Worm (Caenorhabditis elegans) whole organism, L1 larva: ENCODE data around the gene EGAP5.1.
A peak's percentile ranks its signal among the peaks of the same experiment; 100 is the strongest.

Experiments
- C16A3.4 ChIP-seq: fragments of 150-350 bp; optimal IDR thresholded peaks from 2 replicates; lab custom pipeline; 2014; ENCODE audit warnings: missing biosample characterization, missing genetic modification characterization
- C34B4.2 ChIP-seq: sonication (generic microtip); optimal IDR thresholded peaks from 2 replicates; lab custom pipeline; 2017; ENCODE audit warnings: mild to moderate bottlenecking, missing genetic modification characterization, missing compliant biosample characterization
- ama-1 ChIP-seq: fragments of 150-350 bp; optimal IDR thresholded peaks from 2 replicates; lab custom pipeline; 2014
- blmp-1 ChIP-seq: fragments of 150-350 bp; optimal IDR thresholded peaks from 2 replicates; lab custom pipeline; 2014; ENCODE audit warnings: missing biosample characterization, missing genetic modification characterization
- ceh-82 ChIP-seq, 3 experiments: fragments of 150-350 bp in 1 of 3; sonication (generic microtip) in 2 of 3; optimal IDR thresholded peaks; 2 replicates each; lab custom pipeline; 2014 to 2017; ENCODE audit warnings: missing biosample characterization in 3 of 3, missing genetic modification characterization in 3 of 3
- dpl-1 ChIP-seq, 3 experiments: fragments of 150-350 bp in 2 of 3; sonication (generic microtip) in 1 of 3; optimal IDR thresholded peaks; 2 replicates each; lab custom pipeline; 2014 to 2017; ENCODE audit warnings: missing biosample characterization in 3 of 3, missing genetic modification characterization in 3 of 3, missing genetic modification reagents in 3 of 3
- efl-1 ChIP-seq, 4 experiments: fragments of 150-350 bp; optimal IDR thresholded peaks in 3 of 4; peaks in 1 of 4; 1 replicate in 1 of 4; 2 replicates in 3 of 4; lab custom pipeline; 2014; ENCODE audit warnings: missing biosample characterization in 2 of 4, missing genetic modification characterization in 2 of 4, missing genetic modification reagents in 2 of 4
- egl-13 ChIP-seq: sonication (generic microtip); optimal IDR thresholded peaks from 2 replicates; lab custom pipeline; 2016; ENCODE audit warnings: missing genotype, missing genetic modification reagents, missing genetic modification characterization, missing compliant biosample characterization
- egl-27 ChIP-seq, 2 experiments: fragments of 150-350 bp in 1 of 2; sonication (generic microtip); optimal IDR thresholded peaks; 3 replicates each; lab custom pipeline; 2017 to 2018; ENCODE audit warnings: missing biosample characterization in 2 of 2, missing genetic modification characterization in 2 of 2, missing genetic modification reagents in 2 of 2
- elt-2 ChIP-seq: sonication (generic microtip); optimal IDR thresholded peaks from 2 replicates; lab custom pipeline; 2016; ENCODE audit warnings: missing genetic modification characterization, mild to moderate bottlenecking, inconsistent platforms, missing compliant biosample characterization, missing genetic modification reagents
- elt-3 ChIP-seq, 6 experiments: fragments of 150-350 bp in 1 of 6; sonication (generic microtip); optimal IDR thresholded peaks; 2 replicates each; lab custom pipeline; 2017 to 2018; ENCODE audit warnings: missing biosample characterization in 6 of 6, missing genetic modification characterization in 6 of 6, inconsistent platforms in 1 of 6
- fkh-4 ChIP-seq: sonication (generic microtip); optimal IDR thresholded peaks from 2 replicates; lab custom pipeline; 2016; ENCODE audit warnings: missing compliant biosample characterization, missing genetic modification characterization, borderline replicate concordance
- fos-1 ChIP-seq: fragments of 150-350 bp; optimal IDR thresholded peaks from 2 replicates; lab custom pipeline; 2014; ENCODE audit warnings: missing biosample characterization, missing genetic modification characterization
- grh-1 ChIP-seq: fragments of 200-800 bp; sonication (Bioruptor generic); IDR thresholded peaks from 2 replicates; pipeline ENCODE4 v1.3.6; 2022; ENCODE audit warnings: missing genetic modification reagents, missing genetic modification characterization, missing compliant biosample characterization
- hlh-17 ChIP-seq: fragments of 200-800 bp; sonication (Bioruptor generic); optimal IDR thresholded peaks from 2 replicates; lab custom pipeline; 2018; ENCODE audit warnings: missing genetic modification characterization, mild to moderate bottlenecking, missing compliant biosample characterization, moderate library complexity, borderline replicate concordance
- hpl-2 ChIP-seq: fragments of 150-350 bp; optimal IDR thresholded peaks from 2 replicates; lab custom pipeline; 2014; ENCODE audit warnings: missing biosample characterization, missing genetic modification reagents, missing genetic modification characterization
- irx-1 ChIP-seq: sonication (generic microtip); optimal IDR thresholded peaks from 2 replicates; lab custom pipeline; 2016; ENCODE audit warnings: missing genetic modification characterization, missing compliant biosample characterization
- isw-1 ChIP-seq: fragments of 200-800 bp; sonication (Bioruptor generic); IDR thresholded peaks from 2 replicates; pipeline ENCODE4 v1.3.6; 2022; ENCODE audit warnings: missing genetic modification characterization, missing compliant biosample characterization
- lin-13 ChIP-seq: fragments of 150-350 bp; optimal IDR thresholded peaks from 2 replicates; lab custom pipeline; 2014; ENCODE audit warnings: missing biosample characterization, missing genetic modification reagents, missing genetic modification characterization
- lin-14 ChIP-seq: fragments of 200-800 bp; sonication (Bioruptor generic); optimal IDR thresholded peaks from 2 replicates; lab custom pipeline; 2018; ENCODE audit warnings: mild to moderate bottlenecking, missing genetic modification characterization, moderate library complexity, missing compliant biosample characterization
- lin-35 ChIP-seq, 2 experiments: fragments of 150-350 bp; optimal IDR thresholded peaks; 2 replicates each; lab custom pipeline; 2014; ENCODE audit warnings: missing biosample characterization in 2 of 2, missing genetic modification characterization in 2 of 2, missing genetic modification reagents in 2 of 2
- lin-39 ChIP-seq: fragments of 150-350 bp; optimal IDR thresholded peaks from 2 replicates; lab custom pipeline; 2014; ENCODE audit warnings: missing biosample characterization, missing genetic modification reagents, missing genetic modification characterization
- lir-3 ChIP-seq: sonication (generic microtip); optimal IDR thresholded peaks from 2 replicates; lab custom pipeline; 2016; ENCODE audit warnings: mild to moderate bottlenecking, missing genetic modification characterization, moderate library complexity, missing compliant biosample characterization; ENCODE audit not compliant: poor library complexity
- lsy-2 ChIP-seq, 2 experiments: fragments of 150-350 bp; optimal IDR thresholded peaks; 2 replicates each; lab custom pipeline; 2014; ENCODE audit warnings: missing biosample characterization in 2 of 2, missing genetic modification characterization in 2 of 2
- mab-9 ChIP-seq: fragments of 200-800 bp; sonication (Bioruptor generic); IDR thresholded peaks from 2 replicates; pipeline ENCODE4 v1.3.6; 2022; ENCODE audit warnings: missing genetic modification reagents, missing genetic modification characterization, missing compliant biosample characterization
- mdl-1 ChIP-seq, 2 experiments: fragments of 150-350 bp; optimal IDR thresholded peaks; 2 replicates each; lab custom pipeline; 2014 to 2017; ENCODE audit warnings: missing biosample characterization in 2 of 2, missing genetic modification characterization in 2 of 2, inconsistent platforms in 1 of 2
- mep-1 ChIP-seq: fragments of 150-350 bp; optimal IDR thresholded peaks from 2 replicates; lab custom pipeline; 2014; ENCODE audit warnings: missing biosample characterization, missing genetic modification characterization
- nhr-11 ChIP-seq: fragments of 150-350 bp; optimal IDR thresholded peaks from 2 replicates; lab custom pipeline; 2014; ENCODE audit warnings: missing biosample characterization, missing genetic modification characterization
- nhr-12 ChIP-seq: sonication (generic microtip); optimal IDR thresholded peaks from 2 replicates; lab custom pipeline; 2017; ENCODE audit warnings: missing biosample characterization, missing genetic modification characterization
- nhr-19 ChIP-seq: fragments of 200-800 bp; sonication (Bioruptor generic); conservative IDR thresholded peaks from 2 replicates; pipeline ENCODE4 v1.3.6; 2022; ENCODE audit warnings: missing genetic modification characterization, missing compliant biosample characterization
- nhr-20 ChIP-seq: sonication (generic microtip); optimal IDR thresholded peaks from 2 replicates; lab custom pipeline; 2016; ENCODE audit warnings: mild to moderate bottlenecking, missing genetic modification characterization, missing compliant biosample characterization
- nhr-28 ChIP-seq: fragments of 150-350 bp; optimal IDR thresholded peaks from 2 replicates; lab custom pipeline; 2014; ENCODE audit warnings: missing biosample characterization, missing genetic modification characterization
- nhr-76 ChIP-seq: sonication (generic microtip); optimal IDR thresholded peaks from 2 replicates; lab custom pipeline; 2017; ENCODE audit warnings: missing biosample characterization, missing genetic modification characterization
- nhr-77 ChIP-seq: fragments of 150-350 bp; optimal IDR thresholded peaks from 2 replicates; lab custom pipeline; 2014; ENCODE audit warnings: missing biosample characterization, missing genetic modification characterization
- nhr-85 ChIP-seq: sonication (generic microtip); peaks from one replicate; lab custom pipeline; 2016; ENCODE audit warnings: missing genetic modification characterization, inconsistent platforms, missing compliant biosample characterization
- nhr-90 ChIP-seq: sonication (generic microtip); optimal IDR thresholded peaks from 2 replicates; lab custom pipeline; 2016; ENCODE audit warnings: mild to moderate bottlenecking, missing genetic modification characterization, missing compliant biosample characterization; ENCODE audit not compliant: poor library complexity
- pag-3 ChIP-seq: sonication (generic microtip); optimal IDR thresholded peaks from 2 replicates; lab custom pipeline; 2017; ENCODE audit warnings: missing genetic modification characterization, mild to moderate bottlenecking, missing compliant biosample characterization, antibody characterized with exemption, borderline replicate concordance; ENCODE audit not compliant: insufficient read depth
- pax-3 ChIP-seq: fragments of 200-800 bp; sonication (Bioruptor generic); optimal IDR thresholded peaks from 2 replicates; lab custom pipeline; 2018; ENCODE audit warnings: mild to moderate bottlenecking, missing genetic modification characterization, moderate library complexity, missing compliant biosample characterization
- pqm-1 ChIP-seq: sonication (generic microtip); optimal IDR thresholded peaks from 3 replicates; lab custom pipeline; 2017; ENCODE audit warnings: missing biosample characterization, missing genetic modification characterization
- rnt-1 ChIP-seq: sonication (generic microtip); optimal IDR thresholded peaks from 2 replicates; lab custom pipeline; 2016; ENCODE audit warnings: mild to moderate bottlenecking, missing genetic modification characterization, moderate library complexity, missing compliant biosample characterization
- swsn-7 ChIP-seq: sonication (generic microtip); optimal IDR thresholded peaks from 2 replicates; lab custom pipeline; 2016; ENCODE audit warnings: missing genetic modification characterization, missing compliant biosample characterization
- tbx-2 ChIP-seq: sonication (generic microtip); optimal IDR thresholded peaks from 2 replicates; lab custom pipeline; 2016; ENCODE audit warnings: missing genetic modification characterization, missing compliant biosample characterization
- tlp-1 ChIP-seq: fragments of 150-350 bp; optimal IDR thresholded peaks from 2 replicates; lab custom pipeline; 2014; ENCODE audit warnings: missing biosample characterization, missing genetic modification characterization
- unc-130 ChIP-seq: fragments of 150-350 bp; optimal IDR thresholded peaks from 2 replicates; lab custom pipeline; 2017; ENCODE audit warnings: missing biosample characterization, missing genetic modification characterization, inconsistent platforms
- unc-30 ChIP-seq: sonication (generic microtip); optimal IDR thresholded peaks from 2 replicates; lab custom pipeline; 2017; ENCODE audit warnings: missing biosample characterization, missing genetic modification characterization
- unc-86 ChIP-seq: sonication (generic microtip); optimal IDR thresholded peaks from 2 replicates; lab custom pipeline; 2016; ENCODE audit warnings: missing genetic modification characterization, missing compliant biosample characterization
- vab-15 ChIP-seq: sonication (generic microtip); optimal IDR thresholded peaks from 2 replicates; lab custom pipeline; 2017; ENCODE audit warnings: missing genotype, mild to moderate bottlenecking, missing genetic modification characterization, missing compliant biosample characterization
- zag-1 ChIP-seq: fragments of 150-350 bp; optimal IDR thresholded peaks from 2 replicates; lab custom pipeline; 2014; ENCODE audit warnings: missing biosample characterization, missing genetic modification characterization

EGAP5.1 gene

DNA sequence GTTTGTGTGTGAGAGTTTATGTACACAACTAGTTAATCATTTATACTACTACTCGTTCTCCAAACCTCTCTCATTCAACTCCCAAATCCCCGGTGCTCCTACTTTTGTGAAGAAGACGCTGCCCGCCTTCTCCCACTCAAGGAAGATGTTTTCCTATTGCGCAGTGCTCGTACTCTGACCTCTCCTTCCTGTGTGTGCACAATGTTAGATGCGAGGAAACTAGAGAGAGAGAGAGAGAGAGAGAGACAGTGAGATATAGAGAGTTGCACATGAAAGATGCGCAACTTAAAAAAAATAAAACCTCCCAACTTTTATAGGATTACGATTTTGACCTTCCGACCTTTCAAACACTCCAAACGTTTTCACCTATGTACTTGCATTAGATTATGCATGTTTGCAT, 47.7 kb downstream of the EGAP5.1 start (continued):
- peak; percentile 36 for TF ChIP-seq nhr-19 (GFP tag; lab: Robert Waterston, UW)
- no peak for TF ChIP-seq C16A3.4
- TF ChIP-seq ceh-82 (tag; optimal IDR thresholded peaks at IDR 0.05; lab: Kevin White, UChicago) = peak; percentile 7 to 36 (median 29)
- peak; percentile 6 for TF ChIP-seq unc-86 (tag; lab: Kevin White, UChicago)
- TF ChIP-seq nhr-77 (tag; lab: Kevin White, UChicago) = peak; percentile 17
- TF ChIP-seq lin-35 (GFP tag; optimal IDR thresholded peaks at IDR 0.05; lab: Kevin White, UChicago) = peak in 1 of 2 experiments; percentile 0
- no peak for TF ChIP-seq mab-9 (GFP tag; lab: Robert Waterston, UW)

DNA sequence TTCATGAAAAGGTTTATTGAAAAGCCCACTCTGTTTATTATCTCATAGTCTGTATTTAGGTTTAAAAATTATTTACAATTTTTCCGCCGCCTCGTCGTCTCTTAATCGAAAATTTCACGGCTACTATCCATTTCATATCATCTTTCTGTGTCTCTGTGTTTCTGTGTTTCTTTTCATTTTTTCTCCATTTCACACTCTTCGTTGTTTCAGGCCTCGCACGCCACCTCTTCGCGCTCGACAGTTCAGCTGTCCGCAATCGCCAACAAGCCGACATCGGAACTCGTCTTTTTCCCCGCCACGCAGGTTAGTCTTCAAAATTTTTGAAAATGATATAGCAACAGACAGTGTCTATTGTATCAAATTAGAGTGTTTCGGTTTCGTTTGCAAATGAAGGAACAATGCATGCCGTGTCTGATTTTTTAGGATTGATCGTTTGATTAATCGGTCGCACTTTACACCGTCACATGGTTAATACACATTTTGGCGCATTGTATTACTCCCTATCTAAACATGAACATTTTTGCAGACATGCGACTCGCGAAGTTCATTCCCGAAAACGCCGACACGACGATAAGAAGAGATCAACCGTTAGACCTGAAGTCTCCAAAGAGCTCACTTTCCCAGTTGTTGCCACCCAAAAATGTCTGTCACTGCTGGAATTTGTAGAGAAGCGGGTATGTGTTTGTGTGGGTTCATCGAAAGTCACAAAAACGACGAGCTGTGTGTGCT, 48.2 kb downstream of the EGAP5.1 start:
- TF ChIP-seq elt-3 (tag; optimal IDR thresholded peaks at IDR 0.05; lab: Kevin White, UChicago) (no peak), dpl-1 (GFP tag; optimal IDR thresholded peaks at IDR 0.05; lab: Kevin White, UChicago) (no peak), efl-1 (optimal IDR thresholded peaks at IDR 0.05; lab: Kevin White, UChicago) (no peak), efl-1 (GFP tag; optimal IDR thresholded peaks at IDR 0.05 in 1 of 2; lab: Kevin White, UChicago) (no peak), fkh-4 (no peak), nhr-28 (no peak), nhr-20 (peak; percentile 25), tlp-1 (no peak), egl-13 (tag; lab: Kevin White, UChicago) (no peak), grh-1 (GFP tag; lab: Robert Waterston, UW) (no peak), nhr-12 (no peak), nhr-76 (no peak), unc-30 (tag; lab: Kevin White, UChicago) (no peak), ceh-82 (tag; optimal IDR thresholded peaks at IDR 0.05; lab: Kevin White, UChicago) (no peak), elt-2 (tag; lab: Kevin White, UChicago) (no peak), C34B4.2 (tag; lab: Kevin White, UChicago) (no peak), irx-1 (no peak), pqm-1 (tag; lab: Kevin White, UChicago) (no peak), nhr-19 (GFP tag; lab: Robert Waterston, UW) (peak; percentile 21; the same call in 1 of the 2 replicates), mep-1 (no peak), lin-13 (GFP tag; lab: Kevin White, UChicago) (no peak), nhr-11 (tag; lab: Kevin White, UChicago) (no peak), ama-1 (no peak), pag-3 (no peak), nhr-90 (tag; lab: Kevin White, UChicago) (peak; percentile 9), unc-130 (tag; lab: Kevin White, UChicago) (no peak), egl-27 (tag; optimal IDR thresholded peaks at IDR 0.05; lab: Kevin White, UChicago) (no peak), mab-9 (GFP tag; lab: Robert Waterston, UW) (no peak), zag-1 (tag; lab: Kevin White, UChicago) (no peak), lin-35 (GFP tag; optimal IDR thresholded peaks at IDR 0.05; lab: Kevin White, UChicago) (peak in 1 of 2 experiments; percentile 29), hlh-17 (GFP tag; lab: Kevin White, UChicago) (no peak), mdl-1 (tag; optimal IDR thresholded peaks at IDR 0.05; lab: Kevin White, UChicago) (no peak), hpl-2 (GFP tag; lab: Kevin White, UChicago) (no peak), fos-1 (tag; lab: Kevin White, UChicago) (no peak), swsn-7 (tag; lab: Kevin White, UChicago) (no peak), rnt-1 (tag; lab: Kevin White, UChicago) (no peak), unc-86 (tag; lab: Kevin White, UChicago) (no peak), blmp-1 (tag; lab: Kevin White, UChicago) (peak; percentile 57), lin-14 (GFP tag; lab: Kevin White, UChicago) (no peak), lsy-2 (tag; optimal IDR thresholded peaks at IDR 0.05; lab: Kevin White, UChicago) (no peak), pax-3 (no peak), isw-1 (GFP tag; lab: Robert Waterston, UW) (no peak), vab-15 (no peak), lin-39 (tag; lab: Kevin White, UChicago) (no peak), lir-3 (no peak), tbx-2 (tag; lab: Kevin White, UChicago) (no peak), nhr-85 (tag; lab: Kevin White, UChicago) (peak; percentile 77)
